Fruit fly (Drosophila melanogaster): Measurements from ENCODE around the gene CG13113.

DNA sequence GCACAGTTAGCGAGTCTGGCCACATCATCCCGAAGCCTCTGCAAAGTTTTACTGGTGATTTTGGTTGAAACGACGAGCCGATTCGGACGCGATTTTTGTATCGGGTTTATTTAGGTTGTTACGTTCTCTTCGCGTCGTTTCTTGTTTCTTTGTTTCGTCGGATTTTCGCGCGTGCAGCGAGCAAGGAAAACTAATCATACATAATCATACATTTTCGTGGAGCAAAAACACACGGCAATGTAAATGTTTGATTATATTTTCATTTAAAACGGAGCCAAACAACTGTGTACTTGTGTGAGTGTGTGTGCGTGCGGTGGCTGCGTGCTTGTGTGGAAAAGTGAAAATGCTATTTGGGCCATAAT, 48.6 kb upstream of the CG13113 start, which contains the start of gene CG33298:
- TF ChIP-seq CG1620 (GFP tag; optimal IDR thresholded peaks at IDR 0.05) (no peak), cic (GFP tag; optimal IDR thresholded peaks at IDR 0.05) (no peak), pad (GFP tag; optimal IDR thresholded peaks at IDR 0.05) (no peak), CG33017 (tag; optimal IDR thresholded peaks at IDR 0.05) (no peak), cnc (optimal IDR thresholded peaks at IDR 0.05) (no peak), kay (GFP tag; ENCODE audit: borderline replicate concordance) (no peak), Mnt (GFP tag; optimal IDR thresholded peaks at IDR 0.05) (peak; percentile 41), CG14711 (tag; optimal IDR thresholded peaks at IDR 0.05) (no peak), Crg-1 (GFP tag; optimal IDR thresholded peaks at IDR 0.05) (no peak), Clk (GFP tag; optimal IDR thresholded peaks at IDR 0.05) (no peak), CG12768 (GFP tag; optimal IDR thresholded peaks at IDR 0.05) (no peak)
